Worm (Caenorhabditis elegans) whole organism, L1 larva: ENCODE results near the gene T12G3.6.

Experiments
- efl-1 ChIP-seq, 4 experiments: fragments of 150-350 bp; optimal IDR thresholded peaks in 3 of 4; peaks in 1 of 4; 1 replicate in 1 of 4; 2 replicates in 3 of 4; lab custom pipeline; 2014; ENCODE audit warnings: missing biosample characterization in 2 of 4, missing genetic modification characterization in 2 of 4, missing genetic modification reagents in 2 of 4
- unc-62 ChIP-seq: fragments of 150-350 bp; optimal IDR thresholded peaks from 2 replicates; lab custom pipeline; 2014; ENCODE audit warnings: missing biosample characterization, missing genetic modification reagents, missing genetic modification characterization

DNA sequence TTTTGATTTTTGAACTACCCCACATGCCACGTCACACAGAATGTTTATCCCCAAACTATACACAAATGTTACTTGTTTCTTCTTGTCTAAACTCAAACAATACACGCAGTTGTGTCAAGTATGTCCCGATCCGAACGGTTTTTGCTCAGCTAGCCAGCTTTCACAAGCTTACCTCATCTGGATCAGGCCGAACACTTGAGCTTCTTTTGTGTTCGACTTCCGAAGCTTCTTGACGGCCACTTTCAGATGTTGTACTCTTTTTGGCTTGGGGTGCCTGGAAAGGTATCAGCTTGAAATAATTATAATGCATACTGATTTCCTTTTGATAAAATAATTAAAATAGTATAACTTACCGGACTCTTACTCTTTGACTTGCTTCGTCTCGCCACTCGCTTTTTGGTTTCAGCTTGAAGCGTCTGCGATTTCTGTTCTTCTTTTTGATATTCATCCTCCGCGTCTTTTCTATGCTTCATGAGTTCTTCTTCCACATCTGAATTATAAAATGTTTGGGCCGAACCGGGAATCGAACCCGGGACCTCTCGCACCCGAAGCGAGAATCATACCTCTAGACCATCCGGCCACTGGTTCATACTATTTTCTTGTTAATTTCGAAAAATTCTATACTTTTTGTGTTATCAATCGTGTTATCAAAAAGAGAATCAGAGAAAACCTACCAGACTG, 25.8 kb downstream of the T12G3.6 start:
- TF ChIP-seq unc-62 (GFP tag; lab: Kevin White, UChicago), result no peak
- no peak for TF ChIP-seq efl-1 (optimal IDR thresholded peaks at IDR 0.05; lab: Kevin White, UChicago)
- TF ChIP-seq efl-1 (GFP tag; optimal IDR thresholded peaks at IDR 0.05 in 1 of 2; lab: Kevin White, UChicago), result no peak
